Fruit fly (Drosophila melanogaster) whole organism, prepupa: ENCODE results near the gene CG43389.

Source experiments
- Blimp-1 ChIP-seq: fragments of 200-800 bp; sonication (Bioruptor generic); optimal IDR thresholded peaks from 3 replicates; lab custom pipeline; 2017; ENCODE audit warnings: missing biosample characterization, missing genetic modification characterization, mild to moderate bottlenecking, moderate library complexity, missing genetic modification reagents
- CG10669 ChIP-seq: fragments of 200-800 bp; sonication (Bioruptor generic); optimal IDR thresholded peaks from 3 replicates; lab custom pipeline; 2018; ENCODE audit warnings: missing biosample characterization, mild to moderate bottlenecking, missing genetic modification characterization, moderate library complexity
- CG11762 ChIP-seq: fragments of 200-800 bp; sonication (Bioruptor generic); optimal IDR thresholded peaks from 3 replicates; lab custom pipeline; 2016; ENCODE audit warnings: missing biosample characterization, missing genetic modification characterization; ENCODE audit not compliant: insufficient read depth
- CG11902 ChIP-seq: fragments of 200-800 bp; sonication (Bioruptor generic); optimal IDR thresholded peaks from 3 replicates; lab custom pipeline; 2016; ENCODE audit warnings: missing biosample characterization, missing genetic modification characterization
- CG1621 ChIP-seq: fragments of 200-800 bp; sonication (Bioruptor generic); optimal IDR thresholded peaks from 3 replicates; lab custom pipeline; 2018; ENCODE audit warnings: missing biosample characterization, mild to moderate bottlenecking, missing genetic modification characterization
- CG16779 ChIP-seq: fragments of 200-800 bp; sonication (Bioruptor generic); optimal IDR thresholded peaks from 3 replicates; lab custom pipeline; 2017; ENCODE audit warnings: missing biosample characterization, mild to moderate bottlenecking, missing genetic modification characterization
- CG3032 ChIP-seq: fragments of 200-800 bp; optimal IDR thresholded peaks from 2 replicates; lab custom pipeline; 2019; ENCODE audit warnings: missing biosample characterization, mild to moderate bottlenecking, missing genetic modification characterization, moderate library complexity
- CG31627 ChIP-seq: fragments of 200-800 bp; sonication (Bioruptor generic); optimal IDR thresholded peaks from 3 replicates; lab custom pipeline; 2016; ENCODE audit warnings: missing biosample characterization, missing genetic modification characterization
- CG32006 ChIP-seq: fragments of 200-800 bp; sonication (Bioruptor generic); optimal IDR thresholded peaks from 3 replicates; lab custom pipeline; 2017; ENCODE audit warnings: missing biosample characterization, mild to moderate bottlenecking, missing genetic modification characterization
- CG34406 ChIP-seq: fragments of 200-800 bp; sonication (Bioruptor generic); optimal IDR thresholded peaks from 3 replicates; lab custom pipeline; 2016; ENCODE audit warnings: missing biosample characterization, missing genetic modification characterization
- CG3919 ChIP-seq: fragments of 200-800 bp; sonication (Bioruptor generic); optimal IDR thresholded peaks from 3 replicates; lab custom pipeline; 2016; ENCODE audit warnings: missing biosample characterization, missing genetic modification characterization
- CG4318 ChIP-seq: fragments of 200-800 bp; sonication (Bioruptor generic); optimal IDR thresholded peaks from 3 replicates; lab custom pipeline; 2017; ENCODE audit warnings: missing biosample characterization, mild to moderate bottlenecking, missing genetic modification characterization
- CG6276 ChIP-seq: fragments of 200-800 bp; sonication (Bioruptor generic); optimal IDR thresholded peaks from 2 replicates; lab custom pipeline; 2017; ENCODE audit warnings: missing biosample characterization, mild to moderate bottlenecking, missing genetic modification characterization
- CG7368 ChIP-seq: fragments of 200-800 bp; sonication (Bioruptor generic); optimal IDR thresholded peaks from 3 replicates; lab custom pipeline; 2016; ENCODE audit warnings: missing biosample characterization, missing genetic modification characterization
- CG8632 ChIP-seq: fragments of 200-800 bp; sonication (Bioruptor generic); optimal IDR thresholded peaks from 3 replicates; lab custom pipeline; 2016; ENCODE audit warnings: missing biosample characterization, missing genetic modification characterization
- CG9139 ChIP-seq: fragments of 200-800 bp; sonication (Bioruptor generic); optimal IDR thresholded peaks from 3 replicates; lab custom pipeline; 2017; ENCODE audit warnings: missing biosample characterization, mild to moderate bottlenecking, missing genetic modification characterization
- Eip75B ChIP-seq: fragments of 200-800 bp; sonication (Bioruptor generic); optimal IDR thresholded peaks from 3 replicates; lab custom pipeline; 2016; ENCODE audit warnings: missing biosample characterization, missing genetic modification characterization
- Eip93F ChIP-seq: fragments of 200-800 bp; sonication (Bioruptor generic); optimal IDR thresholded peaks from 2 replicates; lab custom pipeline; 2016; ENCODE audit warnings: missing biosample characterization, mild to moderate bottlenecking, missing genetic modification characterization
- Ets21C ChIP-seq: fragments of 200-800 bp; sonication (Bioruptor generic); optimal IDR thresholded peaks from 3 replicates; lab custom pipeline; 2016; ENCODE audit warnings: missing biosample characterization, missing genetic modification characterization
- Ets96B ChIP-seq: fragments of 200-800 bp; optimal IDR thresholded peaks from 2 replicates; lab custom pipeline; 2019; ENCODE audit warnings: missing biosample characterization, mild to moderate bottlenecking, missing genetic modification characterization, moderate library complexity
- Gug ChIP-seq: fragments of 200-800 bp; sonication (Bioruptor generic); IDR thresholded peaks from 2 replicates; pipeline ENCODE4 v1.3.6; 2022; ENCODE audit warnings: missing biosample characterization, missing genetic modification characterization
- Hr38 ChIP-seq: sonication (Bioruptor generic); optimal IDR thresholded peaks from 2 replicates; lab custom pipeline; 2016; ENCODE audit warnings: missing biosample characterization, missing genetic modification characterization
- Hr39 ChIP-seq: fragments of 200-800 bp; sonication (Bioruptor generic); optimal IDR thresholded peaks from 2 replicates; lab custom pipeline; 2016; ENCODE audit warnings: missing biosample characterization, missing genetic modification characterization
- Hr4 ChIP-seq: fragments of 200-800 bp; sonication (Bioruptor generic); optimal IDR thresholded peaks from 3 replicates; lab custom pipeline; 2016; ENCODE audit warnings: missing biosample characterization, missing genetic modification characterization
- Lpt ChIP-seq: fragments of 200-800 bp; sonication (Bioruptor generic); optimal IDR thresholded peaks from 3 replicates; lab custom pipeline; 2016; ENCODE audit warnings: missing biosample characterization, missing genetic modification characterization
- Met ChIP-seq: fragments of 200-800 bp; sonication (Bioruptor generic); optimal IDR thresholded peaks from 3 replicates; lab custom pipeline; 2016; ENCODE audit warnings: missing biosample characterization, missing genetic modification characterization
- OdsH ChIP-seq: fragments of 200-800 bp; sonication (Bioruptor generic); optimal IDR thresholded peaks from 3 replicates; lab custom pipeline; 2016; ENCODE audit warnings: missing biosample characterization, missing genetic modification characterization
- Smox ChIP-seq: fragments of 200-800 bp; sonication (Bioruptor generic); optimal IDR thresholded peaks from 3 replicates; lab custom pipeline; 2016; ENCODE audit warnings: missing biosample characterization, missing genetic modification characterization
- Sox102F ChIP-seq: fragments of 200-800 bp; sonication (Bioruptor generic); optimal IDR thresholded peaks from 2 replicates; lab custom pipeline; 2016; ENCODE audit warnings: missing biosample characterization, mild to moderate bottlenecking, missing genetic modification characterization
- Sox14 ChIP-seq: fragments of 200-800 bp; sonication (Bioruptor generic); optimal IDR thresholded peaks from 3 replicates; lab custom pipeline; 2016; ENCODE audit warnings: missing biosample characterization, missing genetic modification characterization
- Sox15 ChIP-seq: fragments of 200-800 bp; sonication (Bioruptor generic); optimal IDR thresholded peaks from 3 replicates; lab custom pipeline; 2016; ENCODE audit warnings: missing biosample characterization, missing genetic modification characterization
- achi ChIP-seq: fragments of 200-800 bp; sonication (Bioruptor generic); optimal IDR thresholded peaks from 3 replicates; lab custom pipeline; 2016; ENCODE audit warnings: missing biosample characterization, missing genetic modification characterization
- acj6 ChIP-seq: fragments of 200-800 bp; sonication (Bioruptor generic); optimal IDR thresholded peaks from 3 replicates; lab custom pipeline; 2016; ENCODE audit warnings: missing biosample characterization, missing genetic modification characterization
- cyc ChIP-seq: fragments of 200-800 bp; sonication (Bioruptor generic); optimal IDR thresholded peaks from 3 replicates; lab custom pipeline; 2016; ENCODE audit warnings: missing biosample characterization, missing genetic modification characterization
- dac ChIP-seq: fragments of 200-800 bp; sonication (Bioruptor generic); optimal IDR thresholded peaks from 2 replicates; lab custom pipeline; 2017; ENCODE audit warnings: missing biosample characterization, mild to moderate bottlenecking, missing genetic modification characterization
- dsx ChIP-seq: fragments of 200-800 bp; optimal IDR thresholded peaks from 3 replicates; lab custom pipeline; 2019; ENCODE audit warnings: missing biosample characterization, mild to moderate bottlenecking, missing genetic modification characterization, moderate library complexity; ENCODE audit not compliant: poor library complexity, severe bottlenecking
- eg ChIP-seq: fragments of 200-800 bp; sonication (Bioruptor generic); IDR thresholded peaks from 3 replicates; pipeline ENCODE4 v1.3.6; 2022; ENCODE audit warnings: missing biosample characterization, missing genetic modification characterization
- esn ChIP-seq: fragments of 200-800 bp; sonication (Bioruptor generic); optimal IDR thresholded peaks from 2 replicates; lab custom pipeline; 2016; ENCODE audit warnings: missing biosample characterization, mild to moderate bottlenecking, missing genetic modification characterization, moderate library complexity
- fd59A ChIP-seq: fragments of 200-800 bp; sonication (Bioruptor generic); optimal IDR thresholded peaks from 2 replicates; lab custom pipeline; 2017; ENCODE audit warnings: missing biosample characterization, mild to moderate bottlenecking, missing genetic modification characterization, missing genetic modification reagents
- fd85E ChIP-seq: fragments of 200-800 bp; sonication (Bioruptor generic); optimal IDR thresholded peaks from 3 replicates; lab custom pipeline; 2016; ENCODE audit warnings: missing biosample characterization, missing genetic modification characterization
- lz ChIP-seq: fragments of 200-800 bp; sonication (Bioruptor generic); optimal IDR thresholded peaks from 3 replicates; lab custom pipeline; 2016; ENCODE audit warnings: missing biosample characterization, missing genetic modification characterization
- net ChIP-seq: fragments of 200-800 bp; sonication (Bioruptor generic); optimal IDR thresholded peaks from 3 replicates; lab custom pipeline; 2016; ENCODE audit warnings: missing biosample characterization, missing genetic modification characterization
- pdm3 ChIP-seq: fragments of 200-800 bp; sonication (Bioruptor generic); optimal IDR thresholded peaks from 3 replicates; lab custom pipeline; 2016; ENCODE audit warnings: missing biosample characterization, missing genetic modification characterization
- salr ChIP-seq, 2 experiments: fragments of 200-800 bp; sonication (Bioruptor generic); optimal IDR thresholded peaks; 3 replicates each; lab custom pipeline; 2016 to 2018; ENCODE audit warnings: missing biosample characterization in 2 of 2, missing genetic modification characterization in 2 of 2, mild to moderate bottlenecking in 1 of 2
- spab ChIP-seq: fragments of 200-800 bp; sonication (Bioruptor generic); optimal IDR thresholded peaks from 2 replicates; lab custom pipeline; 2017; ENCODE audit warnings: missing biosample characterization, mild to moderate bottlenecking, missing genetic modification characterization, missing genetic modification reagents
- ss ChIP-seq, 2 experiments: fragments of 200-800 bp; sonication (Bioruptor generic); optimal IDR thresholded peaks; 2 replicates in 1 of 2; 3 replicates in 1 of 2; lab custom pipeline; 2017 to 2018; ENCODE audit warnings: mild to moderate bottlenecking in 2 of 2, missing biosample characterization in 2 of 2, missing genetic modification characterization in 2 of 2, moderate library complexity in 1 of 2
- svp ChIP-seq: fragments of 200-800 bp; sonication (Bioruptor generic); peaks from one replicate; lab custom pipeline; 2016; ENCODE audit warnings: missing biosample characterization, missing genetic modification characterization
- topi ChIP-seq: fragments of 200-800 bp; sonication (Bioruptor generic); optimal IDR thresholded peaks from 3 replicates; lab custom pipeline; 2016; ENCODE audit warnings: missing biosample characterization, missing genetic modification characterization
- vri ChIP-seq: fragments of 200-800 bp; sonication (Bioruptor generic); optimal IDR thresholded peaks from 3 replicates; lab custom pipeline; 2016; ENCODE audit warnings: missing biosample characterization, mild to moderate bottlenecking, missing genetic modification characterization

CG43389 gene

DNA sequence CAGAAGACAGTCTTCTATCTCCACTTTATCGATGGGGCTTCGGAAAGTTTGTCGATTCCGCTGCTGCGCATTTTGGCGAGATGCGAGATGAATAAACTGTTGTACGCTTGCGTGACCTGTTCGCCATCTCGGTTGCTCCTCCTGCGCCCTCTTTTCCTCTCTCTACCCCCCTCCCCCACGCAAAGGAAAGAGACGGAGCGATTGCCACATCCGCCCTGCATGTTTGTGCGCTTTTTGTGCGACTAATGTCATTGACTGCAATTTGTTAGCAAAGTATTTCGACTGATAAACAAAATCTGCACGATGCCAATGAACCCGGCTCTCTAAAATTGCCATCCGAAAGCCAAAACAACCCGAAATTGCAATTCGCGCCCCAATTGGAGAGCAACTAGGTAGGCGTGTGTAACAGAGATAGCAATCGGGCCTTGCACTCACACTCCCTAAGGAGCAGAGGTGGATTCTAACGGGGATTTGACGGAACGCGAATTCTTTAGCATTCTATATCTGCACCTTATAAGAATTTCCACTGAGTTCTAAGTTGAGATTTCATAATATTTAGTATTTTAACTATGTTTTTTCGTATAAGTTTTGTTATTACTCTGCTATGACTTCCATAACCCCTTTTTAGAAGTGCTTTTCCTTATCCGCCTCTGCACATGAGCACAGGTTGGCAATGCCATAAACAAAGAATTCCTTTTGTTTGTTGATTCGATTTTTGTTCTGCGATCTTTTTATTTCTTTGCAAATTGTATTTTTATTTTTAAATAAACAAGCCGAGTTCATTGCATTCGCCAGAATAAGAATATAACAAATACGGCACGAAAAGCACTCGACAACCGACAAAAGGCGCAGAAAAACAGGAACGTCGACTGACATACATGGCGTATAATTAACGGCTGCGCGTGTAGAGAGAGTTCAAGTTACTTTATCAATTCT lies at the start of gene CG43389:
CG43389 (plus strand) TSS at position 886 of the 936 bp plus-strand sequence.
- TF ChIP-seq Sox15 (peak; percentile 96), CG4318 (peak; percentile 69), Smox (GFP tag; lab: Kevin White, UChicago) (peak; percentile 99), svp (GFP tag; lab: Kevin White, UChicago) (peak; percentile 99), Hr4 (GFP tag; lab: Kevin White, UChicago) (peak; percentile 78), OdsH (GFP tag; lab: Kevin White, UChicago) (peak; percentile 95), achi (GFP tag; lab: Kevin White, UChicago) (peak; percentile 94), esn (GFP tag; lab: Kevin White, UChicago) (peak; percentile 99), spab (peak; percentile 81), Ets21C (GFP tag; lab: Kevin White, UChicago) (peak; percentile 96), salr (GFP tag; optimal IDR thresholded peaks at IDR 0.05; lab: Kevin White, UChicago) (peak; percentile 74 to 91), Hr38 (GFP tag; lab: Kevin White, UChicago) (no peak), CG1621 (tag; lab: Kevin White, UChicago) (peak; percentile 90), lz (peak; percentile 98), CG10669 (GFP tag; lab: Kevin White, UChicago) (peak; percentile 87), Eip75B (peak; percentile 89), eg (peak; percentile 81), Eip93F (GFP tag; lab: Kevin White, UChicago) (peak; percentile 97), Sox14 (GFP tag; lab: Kevin White, UChicago) (peak; percentile 98), CG16779 (tag; lab: Kevin White, UChicago) (peak; percentile 42), CG32006 (peak; percentile 83), CG3919 (GFP tag; lab: Kevin White, UChicago) (peak; percentile 86), Gug (GFP tag; lab: Robert Waterston, UW) (peak; percentile 58), Hr39 (GFP tag; lab: Kevin White, UChicago) (peak; percentile 98), Blimp-1 (GFP tag; lab: Kevin White, UChicago) (peak; percentile 87), CG6276 (GFP tag; lab: Kevin White, UChicago) (no peak), CG34406 (GFP tag; lab: Kevin White, UChicago) (peak; percentile 97), pdm3 (GFP tag; lab: Kevin White, UChicago) (peak; percentile 94), CG31627 (GFP tag; lab: Kevin White, UChicago) (peak; percentile 99), Sox102F (GFP tag; lab: Kevin White, UChicago) (peak; percentile 99), ss (GFP tag; optimal IDR thresholded peaks at IDR 0.05; lab: Kevin White, UChicago) (peak; percentile 93 to 95), CG8632 (GFP tag; lab: Kevin White, UChicago) (peak; percentile 96), cyc (GFP tag; lab: Kevin White, UChicago) (peak; percentile 95), Met (GFP tag; lab: Kevin White, UChicago) (peak; percentile 98), dsx (GFP tag; lab: Kevin White, UChicago) (peak; percentile 86), net (GFP tag; lab: Kevin White, UChicago) (peak; percentile 90), CG11902 (GFP tag; lab: Kevin White, UChicago) (peak; percentile 87), Lpt (GFP tag; lab: Kevin White, UChicago) (peak; percentile 81), fd59A (peak; percentile 92), acj6 (GFP tag; lab: Kevin White, UChicago) (peak; percentile 97), dac (GFP tag; lab: Kevin White, UChicago) (peak; percentile 40), CG11762 (GFP tag; lab: Kevin White, UChicago) (peak; percentile 72), CG7368 (GFP tag; lab: Kevin White, UChicago) (peak; percentile 65), vri (GFP tag; lab: Kevin White, UChicago) (peak; percentile 99), CG3032 (tag; lab: Kevin White, UChicago) (peak; percentile 89), fd85E (peak; percentile 52), CG9139 (GFP tag; lab: Kevin White, UChicago) (peak; percentile 80), topi (peak; percentile 96), Ets96B (tag; lab: Kevin White, UChicago) (peak; percentile 91)
